Worm (Caenorhabditis elegans): Measurements from ENCODE around the gene nra-1.

DNA sequence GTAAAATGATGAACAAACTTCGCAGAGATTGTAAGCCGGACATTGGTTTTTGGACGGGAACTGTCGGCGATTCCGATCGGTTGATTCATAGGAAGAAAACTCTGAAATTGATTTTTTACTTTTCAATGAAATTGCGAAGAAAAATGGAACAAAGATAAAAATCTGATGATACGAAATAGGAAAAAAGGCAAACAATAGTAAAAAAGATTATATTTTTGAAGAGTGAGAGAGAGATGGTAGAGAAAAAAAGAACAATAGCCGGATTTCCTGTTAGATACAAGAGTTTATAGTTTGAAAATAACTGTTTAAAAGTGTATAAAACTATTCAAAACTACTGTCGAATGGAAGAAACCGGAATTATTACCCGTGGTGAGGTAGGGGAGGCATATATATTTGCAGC lies at the start of gene nra-1:
- TF ChIP-seq him-1 (tag; optimal IDR thresholded peaks at IDR 0.05) (no peak), dao-5 (tag; optimal IDR thresholded peaks at IDR 0.05) (no peak), W03F9.2 (tag; optimal IDR thresholded peaks at IDR 0.05) (no peak)
